Worm (Caenorhabditis elegans): ENCODE measurements around the gene oatr-1.

- no peak for TF ChIP-seq snpc-4 (tag; optimal IDR thresholded peaks at IDR 0.05)
- no peak for TF ChIP-seq R02D3.7 (tag; optimal IDR thresholded peaks at IDR 0.05)
- no peak for TF ChIP-seq lin-39 (tag; optimal IDR thresholded peaks at IDR 0.05)
- no peak for TF ChIP-seq gmeb-1 (tag; optimal IDR thresholded peaks at IDR 0.05)
- no peak for TF ChIP-seq ama-1 (optimal IDR thresholded peaks at IDR 0.05)
- TF ChIP-seq unc-62 (GFP tag; optimal IDR thresholded peaks at IDR 0.05) = no peak
- no peak for TF ChIP-seq ztf-11 (tag; optimal IDR thresholded peaks at IDR 0.05)
- no peak for TF ChIP-seq ceh-16 (tag; optimal IDR thresholded peaks at IDR 0.05)
Measured at ce11 chrIII:6402346-6402745, 6.4 kb upstream of the oatr-1 start.
